Worm (Caenorhabditis elegans) whole organism, mixed stage, embryonic: ENCODE results near the gene R05D3.9.

Experiments used
- ces-1 ChIP-seq: fragments of 150-350 bp; optimal IDR thresholded peaks from 2 replicates; lab custom pipeline; 2014; ENCODE audit warnings: missing biosample characterization, missing genetic modification reagents, missing genetic modification characterization
- drap-1 ChIP-seq: fragments of 200-800 bp; sonication (Bioruptor generic); optimal IDR thresholded peaks from 3 replicates; lab custom pipeline; 2018; ENCODE audit warnings: mild to moderate bottlenecking, missing genetic modification characterization, missing compliant biosample characterization
- elt-1 ChIP-seq: sonication (generic microtip); optimal IDR thresholded peaks from 2 replicates; lab custom pipeline; 2017; ENCODE audit warnings: missing genetic modification characterization, mild to moderate bottlenecking, missing compliant biosample characterization, antibody characterized with exemption, moderate library complexity, borderline replicate concordance; ENCODE audit not compliant: insufficient read depth
- elt-3 ChIP-seq: fragments of 150-350 bp; optimal IDR thresholded peaks from 2 replicates; lab custom pipeline; 2014; ENCODE audit warnings: missing biosample characterization, missing genetic modification characterization
- lsy-2 ChIP-seq: fragments of 150-350 bp; optimal IDR thresholded peaks from 2 replicates; lab custom pipeline; 2014; ENCODE audit warnings: missing biosample characterization, missing genetic modification characterization
- mls-2 ChIP-seq: sonication (generic microtip); optimal IDR thresholded peaks from 2 replicates; lab custom pipeline; 2016; ENCODE audit warnings: mild to moderate bottlenecking, missing genetic modification characterization, moderate library complexity, missing compliant biosample characterization
- nhr-12 ChIP-seq: fragments of 150-350 bp; optimal IDR thresholded peaks from 2 replicates; lab custom pipeline; 2014; ENCODE audit warnings: missing biosample characterization, missing genetic modification characterization
- nhr-28 ChIP-seq: fragments of 150-350 bp; optimal IDR thresholded peaks from 2 replicates; lab custom pipeline; 2014; ENCODE audit warnings: missing biosample characterization, missing genetic modification characterization
- snpc-4 ChIP-seq: fragments of 150-350 bp; optimal IDR thresholded peaks from 2 replicates; lab custom pipeline; 2014; ENCODE audit warnings: missing biosample characterization, missing genetic modification characterization
- tbx-8 ChIP-seq: fragments of 200-800 bp; sonication (Bioruptor generic); optimal IDR thresholded peaks from 2 replicates; lab custom pipeline; 2018; ENCODE audit warnings: mild to moderate bottlenecking, missing genetic modification characterization, moderate library complexity, missing compliant biosample characterization
- unc-120 ChIP-seq: sonication (generic microtip); optimal IDR thresholded peaks from 2 replicates; lab custom pipeline; 2017; ENCODE audit warnings: missing genetic modification characterization, missing compliant biosample characterization; ENCODE audit not compliant: poor library complexity, severe bottlenecking
- zip-8 ChIP-seq: fragments of 150-350 bp; optimal IDR thresholded peaks from 2 replicates; lab custom pipeline; 2014; ENCODE audit warnings: missing biosample characterization, missing genetic modification characterization

DNA sequence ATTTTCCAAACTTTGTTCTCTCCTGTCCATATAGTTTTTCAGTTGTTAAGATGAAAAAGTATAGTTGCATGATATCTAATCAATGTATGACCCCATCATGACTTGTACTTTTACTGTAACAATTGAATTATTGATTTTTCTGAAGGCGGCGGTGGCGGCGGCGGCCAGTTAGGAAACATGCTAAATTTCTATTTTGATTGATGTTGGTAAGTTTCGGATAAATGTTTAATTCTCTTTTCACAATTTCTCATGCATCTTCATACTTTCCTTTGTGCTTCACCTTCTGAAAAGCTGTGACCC is 49.4 kb upstream of the R05D3.9 start, which contains the start of gene sor-1:
- TF ChIP-seq snpc-4 (tag; lab: Kevin White, UChicago) (no peak), ces-1 (GFP tag; lab: Kevin White, UChicago) (no peak), lsy-2 (tag; lab: Kevin White, UChicago) (no peak), tbx-8 (GFP tag; lab: Kevin White, UChicago) (no peak), mls-2 (tag; lab: Kevin White, UChicago) (no peak), zip-8 (tag; lab: Kevin White, UChicago) (no peak), nhr-12 (tag; lab: Kevin White, UChicago) (no peak), elt-3 (tag; lab: Kevin White, UChicago) (no peak), nhr-28 (tag; lab: Kevin White, UChicago) (no peak), unc-120 (no peak), drap-1 (GFP tag; lab: Kevin White, UChicago) (no peak), elt-1 (tag; lab: Kevin White, UChicago) (no peak)
